Fruit fly (Drosophila melanogaster) whole organism, embryonic: ENCODE measurements around the gene Naa80.

Experiments
- CG15696 ChIP-seq: fragments of 200-800 bp; sonication (Bioruptor generic); optimal IDR thresholded peaks from 2 replicates; lab custom pipeline; 2019; ENCODE audit warnings: missing biosample characterization, mild to moderate bottlenecking, missing genetic modification characterization, moderate library complexity
- Ptx1 ChIP-seq: fragments of 200-800 bp; sonication (Bioruptor generic); IDR thresholded peaks from 2 replicates; pipeline ENCODE4 v1.3.6; 2022; ENCODE audit warnings: missing biosample characterization, missing genetic modification characterization
- croc ChIP-seq: fragments of 200-800 bp; sonication (Bioruptor generic); conservative IDR thresholded peaks from 3 replicates; pipeline ENCODE4 v1.3.6; 2022; ENCODE audit warnings: missing biosample characterization, missing genetic modification characterization
- ftz-f1 ChIP-seq: fragments of 200-800 bp; sonication (Bioruptor generic); optimal IDR thresholded peaks from 2 replicates; lab custom pipeline; 2016; ENCODE audit warnings: missing biosample characterization, missing genetic modification characterization
- tap ChIP-seq: fragments of 200-800 bp; optimal IDR thresholded peaks from 3 replicates; lab custom pipeline; 2019; ENCODE audit warnings: missing biosample characterization, mild to moderate bottlenecking, missing genetic modification characterization, moderate library complexity
- tin ChIP-seq: fragments of 200-800 bp; sonication (Bioruptor generic); optimal IDR thresholded peaks from 3 replicates; lab custom pipeline; 2016; ENCODE audit warnings: missing biosample characterization, missing genetic modification characterization

DNA sequence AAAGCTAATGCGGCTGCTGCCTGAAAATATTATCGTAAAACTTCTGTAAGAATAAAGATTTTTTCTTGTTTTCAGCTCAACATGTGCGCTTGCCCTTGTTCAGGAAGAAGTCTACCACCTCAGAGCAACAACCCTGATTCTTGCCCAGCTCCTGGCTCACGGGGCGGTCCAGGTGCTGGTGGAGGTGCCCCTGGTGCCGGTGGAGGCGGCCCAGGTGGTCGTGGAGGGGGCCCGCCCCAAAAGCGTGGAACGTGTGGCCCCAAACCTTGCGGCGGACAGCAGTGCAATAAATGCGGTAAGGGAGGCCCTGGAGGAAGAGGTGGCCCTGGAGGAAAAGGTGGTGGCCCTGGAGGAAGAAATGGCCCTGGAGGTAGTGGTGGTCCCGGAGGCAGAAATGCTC, 23.6 kb upstream of the Naa80 start:
- TF ChIP-seq croc (GFP tag; lab: Robert Waterston, UW) (no peak), Ptx1 (no peak), ftz-f1 (no peak), tin (GFP tag; lab: Kevin White, UChicago) (no peak), CG15696 (tag; lab: Kevin White, UChicago) (no peak), tap (tag; lab: Kevin White, UChicago) (no peak)
